Fruit fly (Drosophila melanogaster): ENCODE data around the gene Arp8.

dm6 chrX:17883418-17883817 is 22.8 kb upstream of the Arp8 start, which contains the start of gene CG12985:
- TF ChIP-seq CG8478 (optimal IDR thresholded peaks at IDR 0.05) (no peak), CTCF (optimal IDR thresholded peaks at IDR 0.05) (no peak)

Measured in S2 (cell line).